Fruit fly (Drosophila melanogaster) whole organism, embryonic: Measurements from ENCODE around the gene FASN2.

ENCODE experiments used
- Antp ChIP-seq: fragments of 200-800 bp; sonication (Bioruptor generic); optimal IDR thresholded peaks from 3 replicates; lab custom pipeline; 2016; ENCODE audit warnings: missing biosample characterization, missing genetic modification characterization
- Atf6 ChIP-seq: fragments of 200-800 bp; sonication (Bioruptor generic); IDR thresholded peaks from 2 replicates; pipeline ENCODE4 v1.3.6; 2022; ENCODE audit warnings: missing biosample characterization, missing genetic modification characterization
- Bteb2 ChIP-seq: fragments of 200-800 bp; sonication (Bioruptor generic); optimal IDR thresholded peaks from 2 replicates; lab custom pipeline; 2016; ENCODE audit warnings: missing biosample characterization, missing genetic modification characterization
- CG12071 ChIP-seq: fragments of 200-800 bp; sonication (Bioruptor generic); optimal IDR thresholded peaks from 3 replicates; lab custom pipeline; 2018; ENCODE audit warnings: missing biosample characterization, mild to moderate bottlenecking, missing genetic modification characterization
- CG13296 ChIP-seq: fragments of 200-800 bp; sonication (Bioruptor generic); optimal IDR thresholded peaks from 3 replicates; lab custom pipeline; 2018; ENCODE audit warnings: missing biosample characterization, mild to moderate bottlenecking, missing genetic modification characterization
- CG13894 ChIP-seq: fragments of 200-800 bp; sonication (Bioruptor generic); optimal IDR thresholded peaks from 3 replicates; lab custom pipeline; 2018; ENCODE audit warnings: missing biosample characterization, mild to moderate bottlenecking, missing genetic modification characterization, moderate library complexity
- CG15269 ChIP-seq: fragments of 200-800 bp; sonication (Bioruptor generic); optimal IDR thresholded peaks from 2 replicates; lab custom pipeline; 2018; ENCODE audit warnings: missing biosample characterization, mild to moderate bottlenecking, missing genetic modification characterization, moderate library complexity
- CG17328 ChIP-seq: fragments of 200-800 bp; sonication (Bioruptor generic); IDR thresholded peaks from 2 replicates; pipeline ENCODE4 v1.3.6; 2022; ENCODE audit warnings: missing biosample characterization, missing genetic modification characterization
- CG17568 ChIP-seq: fragments of 200-800 bp; sonication (Bioruptor generic); optimal IDR thresholded peaks from 2 replicates; lab custom pipeline; 2018; ENCODE audit warnings: missing biosample characterization, mild to moderate bottlenecking, missing genetic modification characterization, moderate library complexity
- CG18599 ChIP-seq: fragments of 200-800 bp; sonication (Bioruptor generic); optimal IDR thresholded peaks from 3 replicates; lab custom pipeline; 2017; ENCODE audit warnings: missing biosample characterization, missing genetic modification characterization, mild to moderate bottlenecking, moderate library complexity, missing genetic modification reagents
- CG18619 ChIP-seq: fragments of 200-800 bp; sonication (Bioruptor generic); optimal IDR thresholded peaks from 3 replicates; lab custom pipeline; 2017; ENCODE audit warnings: missing biosample characterization, mild to moderate bottlenecking, missing genetic modification characterization
- CG31441 ChIP-seq: fragments of 200-800 bp; sonication (Bioruptor generic); IDR thresholded peaks from 2 replicates; pipeline ENCODE4 v1.3.6; 2022; ENCODE audit warnings: missing biosample characterization, missing genetic modification characterization
- CG32767 ChIP-seq: fragments of 200-800 bp; sonication (Bioruptor generic); IDR thresholded peaks from 2 replicates; pipeline ENCODE4 v1.3.6; 2022; ENCODE audit warnings: missing biosample characterization, missing genetic modification characterization
- CG6175 ChIP-seq: fragments of 200-800 bp; sonication (Bioruptor generic); IDR thresholded peaks from 3 replicates; pipeline ENCODE4 v1.3.6; 2022; ENCODE audit warnings: missing biosample characterization, missing genetic modification characterization
- CG6813 ChIP-seq: fragments of 200-800 bp; sonication (Bioruptor generic); optimal IDR thresholded peaks from 2 replicates; lab custom pipeline; 2017; ENCODE audit warnings: missing biosample characterization, missing genetic modification characterization, mild to moderate bottlenecking, moderate library complexity, missing genetic modification reagents
- CG9215 ChIP-seq: fragments of 200-800 bp; sonication (Bioruptor generic); IDR thresholded peaks from 2 replicates; pipeline ENCODE4 v1.3.6; 2022; ENCODE audit warnings: missing biosample characterization, missing genetic modification characterization
- CG9609 ChIP-seq: fragments of 200-800 bp; sonication (Bioruptor generic); optimal IDR thresholded peaks from 3 replicates; lab custom pipeline; 2016; ENCODE audit warnings: missing biosample characterization, missing genetic modification characterization
- CHES-1-like ChIP-seq: fragments of 200-800 bp; sonication (Bioruptor generic); optimal IDR thresholded peaks from 2 replicates; lab custom pipeline; 2016; ENCODE audit warnings: missing biosample characterization, missing genetic modification characterization
- Dad ChIP-seq: fragments of 200-800 bp; sonication (Bioruptor generic); optimal IDR thresholded peaks from 3 replicates; lab custom pipeline; 2016; ENCODE audit warnings: missing biosample characterization, missing genetic modification characterization
- Dbx ChIP-seq: fragments of 200-800 bp; sonication (Bioruptor generic); IDR thresholded peaks from 3 replicates; pipeline ENCODE4 v1.3.6; 2022; ENCODE audit warnings: missing biosample characterization, missing genetic modification characterization
- Drgx ChIP-seq: fragments of 200-800 bp; sonication (Bioruptor generic); IDR thresholded peaks from 2 replicates; pipeline ENCODE4 v1.3.6; 2022; ENCODE audit warnings: missing biosample characterization, missing genetic modification characterization
- Eip74EF ChIP-seq, 2 experiments: fragments of 200-800 bp in 1 of 2; fragments of >200 bp in 1 of 2; sonication (Bioruptor generic) in 1 of 2; optimal IDR thresholded peaks; 2 replicates each; lab custom pipeline; 2017 to 2019; ENCODE audit warnings: missing biosample characterization in 2 of 2, missing genetic modification characterization in 2 of 2, mild to moderate bottlenecking in 1 of 2, moderate library complexity in 1 of 2
- HHEX ChIP-seq: fragments of 200-800 bp; sonication (Bioruptor generic); optimal IDR thresholded peaks from 3 replicates; lab custom pipeline; 2017; ENCODE audit warnings: missing biosample characterization, mild to moderate bottlenecking, missing genetic modification characterization, missing genetic modification reagents
- Hmr ChIP-seq: fragments of 200-800 bp; sonication (Bioruptor generic); optimal IDR thresholded peaks from 3 replicates; lab custom pipeline; 2017; ENCODE audit warnings: mild to moderate bottlenecking, missing biosample characterization, missing genetic modification reagents, missing genetic modification characterization
- MBD-R2 ChIP-seq: fragments of 200-800 bp; sonication (Bioruptor generic); IDR thresholded peaks from 2 replicates; pipeline ENCODE4 v1.3.6; 2022; ENCODE audit warnings: missing biosample characterization, missing genetic modification characterization
- Myb ChIP-seq: fragments of 200-800 bp; sonication (Bioruptor generic); optimal IDR thresholded peaks from 2 replicates; lab custom pipeline; 2016; ENCODE audit warnings: missing biosample characterization, missing genetic modification characterization
- Oaz ChIP-seq: fragments of 200-800 bp; sonication (Bioruptor generic); IDR thresholded peaks from 2 replicates; pipeline ENCODE4 v1.3.6; 2022; ENCODE audit warnings: missing biosample characterization, missing genetic modification characterization
- Oli ChIP-seq: fragments of 200-800 bp; sonication (Bioruptor generic); optimal IDR thresholded peaks from 2 replicates; lab custom pipeline; 2018; ENCODE audit warnings: missing biosample characterization, mild to moderate bottlenecking, missing genetic modification characterization, moderate library complexity
- Sox100B ChIP-seq: fragments of 200-800 bp; sonication (Bioruptor generic); optimal IDR thresholded peaks from 3 replicates; lab custom pipeline; 2018; ENCODE audit warnings: missing biosample characterization, mild to moderate bottlenecking, missing genetic modification characterization
- Trl ChIP-seq, 3 experiments: fragments of >200 bp in 2 of 3; fragments of 200-800 bp in 1 of 3; sonication (Bioruptor generic) in 1 of 3; optimal IDR thresholded peaks; 2 replicates in 1 of 3; 3 replicates in 2 of 3; lab custom pipeline; 2016 to 2017; ENCODE audit warnings: missing biosample characterization in 1 of 3, missing genetic modification characterization in 1 of 3
- ash1 ChIP-seq: fragments of 200-800 bp; sonication (Bioruptor generic); optimal IDR thresholded peaks from 2 replicates; lab custom pipeline; 2018; ENCODE audit warnings: missing biosample characterization, mild to moderate bottlenecking, missing genetic modification characterization
- bbx ChIP-seq: fragments of 200-800 bp; sonication (Bioruptor generic); IDR thresholded peaks from 2 replicates; pipeline ENCODE4 v1.3.6; 2022; ENCODE audit warnings: missing biosample characterization, missing genetic modification characterization; ENCODE audit not compliant: partially characterized antibody
- caup ChIP-seq: fragments of 200-800 bp; sonication (Bioruptor generic); optimal IDR thresholded peaks from 3 replicates; lab custom pipeline; 2017; ENCODE audit warnings: missing biosample characterization, mild to moderate bottlenecking, missing genetic modification characterization, moderate library complexity; ENCODE audit not compliant: severe bottlenecking
- chinmo ChIP-seq: fragments of 200-800 bp; sonication (Bioruptor generic); IDR thresholded peaks from 4 replicates; pipeline ENCODE4 v1.3.6; 2022; ENCODE audit warnings: missing biosample characterization, missing genetic modification characterization; ENCODE audit not compliant: partially characterized antibody
- corto ChIP-seq: fragments of 200-800 bp; sonication (Bioruptor generic); optimal IDR thresholded peaks from 2 replicates; lab custom pipeline; 2016; ENCODE audit warnings: missing biosample characterization, mild to moderate bottlenecking, missing genetic modification characterization, moderate library complexity
- dati ChIP-seq: fragments of 200-800 bp; sonication (Bioruptor generic); IDR thresholded peaks from 2 replicates; pipeline ENCODE4 v1.3.6; 2022; ENCODE audit warnings: missing biosample characterization, missing genetic modification characterization
- jing ChIP-seq: fragments of 200-800 bp; sonication (Bioruptor generic); optimal IDR thresholded peaks from 2 replicates; lab custom pipeline; 2018; ENCODE audit warnings: missing biosample characterization, mild to moderate bottlenecking, missing genetic modification characterization
- mirr ChIP-seq: fragments of 200-800 bp; sonication (Bioruptor generic); optimal IDR thresholded peaks from 3 replicates; lab custom pipeline; 2018; ENCODE audit warnings: missing biosample characterization, mild to moderate bottlenecking, missing genetic modification characterization
- nerfin-1 ChIP-seq: fragments of 200-800 bp; sonication (Bioruptor generic); optimal IDR thresholded peaks from 3 replicates; lab custom pipeline; 2019; ENCODE audit warnings: missing biosample characterization, mild to moderate bottlenecking, missing genetic modification characterization, moderate library complexity
- ro ChIP-seq: fragments of 200-800 bp; sonication (Bioruptor generic); IDR thresholded peaks from 2 replicates; pipeline ENCODE4 v1.3.6; 2022; ENCODE audit warnings: missing biosample characterization, missing genetic modification characterization
- sens ChIP-seq: fragments of 200-800 bp; sonication (Bioruptor generic); peaks from one replicate; lab custom pipeline; 2016; ENCODE audit warnings: missing biosample characterization, missing genetic modification characterization
- so ChIP-seq: fragments of 200-800 bp; sonication (Bioruptor generic); IDR thresholded peaks from 3 replicates; pipeline ENCODE4 v1.3.6; 2022; ENCODE audit warnings: missing biosample characterization, missing genetic modification characterization
- sob ChIP-seq: fragments of 200-800 bp; sonication (Bioruptor generic); IDR thresholded peaks from 2 replicates; pipeline ENCODE4 v1.3.6; 2022; ENCODE audit warnings: missing biosample characterization, missing genetic modification characterization
- tna ChIP-seq: fragments of 200-800 bp; sonication (Bioruptor generic); IDR thresholded peaks from 2 replicates; pipeline ENCODE4 v1.3.6; 2022; ENCODE audit warnings: missing biosample characterization, missing genetic modification characterization; ENCODE audit not compliant: partially characterized antibody
- trem ChIP-seq: fragments of 200-800 bp; optimal IDR thresholded peaks from 3 replicates; lab custom pipeline; 2019; ENCODE audit warnings: missing biosample characterization, mild to moderate bottlenecking, missing genetic modification characterization, moderate library complexity
- tx ChIP-seq: fragments of 200-800 bp; sonication (Bioruptor generic); optimal IDR thresholded peaks from 2 replicates; lab custom pipeline; 2016; ENCODE audit warnings: missing biosample characterization, missing genetic modification characterization
- vvl ChIP-seq: fragments of 200-800 bp; sonication (Bioruptor generic); IDR thresholded peaks from 2 replicates; pipeline ENCODE4 v1.3.6; 2022; ENCODE audit warnings: missing biosample characterization, missing genetic modification characterization
- wek ChIP-seq: fragments of 200-800 bp; sonication (Bioruptor generic); optimal IDR thresholded peaks from 3 replicates; lab custom pipeline; 2018; ENCODE audit warnings: missing biosample characterization, mild to moderate bottlenecking, missing genetic modification characterization, moderate library complexity

Gene FASN2

dm6 chr2L:3056448-3056790 lies 12.7 kb downstream of the FASN2 start, which contains the start of gene FASN1 (continued):
- TF ChIP-seq Myb (GFP tag; lab: Kevin White, UChicago) (peak; percentile 31), tx (GFP tag; lab: Kevin White, UChicago) (no peak), vvl (no peak; the same call in none of the 2 replicates), CG6175 (0 out of 3 replicates have a peak, but pooled peaks have one; percentile 25), mirr (GFP tag; lab: Kevin White, UChicago) (peak; percentile 62), CG18599 (GFP tag; lab: Kevin White, UChicago) (no peak), dati (no peak), tna (GFP tag; lab: Robert Waterston, UW) (peak; percentile 45; the same call in 1 of the 2 replicates), MBD-R2 (GFP tag; lab: Robert Waterston, UW) (peak; percentile 31; the same call in 1 of the 2 replicates), Eip74EF (GFP tag; optimal IDR thresholded peaks at IDR 0.05; lab: Kevin White, UChicago) (no peak), CHES-1-like (no peak), CG6813 (GFP tag; lab: Kevin White, UChicago) (peak; percentile 46), CG18619 (GFP tag; lab: Kevin White, UChicago) (no peak), ash1 (GFP tag; lab: Kevin White, UChicago) (peak; percentile 7), Sox100B (GFP tag; lab: Kevin White, UChicago) (no peak), Hmr (GFP tag; lab: Kevin White, UChicago) (peak; percentile 30), CG12071 (GFP tag; lab: Kevin White, UChicago) (peak; percentile 65), nerfin-1 (peak; percentile 12), CG13296 (GFP tag; lab: Kevin White, UChicago) (peak; percentile 42), CG32767 (0 out of 2 replicates have a peak, but pooled peaks have one; percentile 11), CG31441 (GFP tag; lab: Robert Waterston, UW) (peak; percentile 5; the same call in 1 of the 2 replicates), Oli (tag; lab: Kevin White, UChicago) (no peak), CG17568 (GFP tag; lab: Kevin White, UChicago) (no peak), Dbx (GFP tag; lab: Robert Waterston, UW) (peak; percentile 67; the same call in 2 of the 3 replicates), Trl (optimal IDR thresholded peaks at IDR 0.05; lab: Kevin White, UChicago) (peak; percentile 63 to 70), Trl (GFP tag; optimal IDR thresholded peaks at IDR 0.05; lab: Kevin White, UChicago) (no peak), caup (peak; percentile 46), Atf6 (GFP tag; lab: Robert Waterston, UW) (peak; percentile 25; the same call in 1 of the 2 replicates), CG17328 (GFP tag; lab: Robert Waterston, UW) (no peak), Dad (GFP tag; lab: Kevin White, UChicago) (peak; percentile 0), Antp (GFP tag; lab: Kevin White, UChicago) (peak; percentile 10), CG15269 (peak; percentile 20), sob (0 out of 2 replicates have a peak, but pooled peaks have one; percentile 22), CG9215 (no peak), chinmo (GFP tag; lab: Robert Waterston, UW) (0 out of 4 replicates have a peak, but pooled peaks have one; percentile 60), ro (peak; percentile 2; the same call in 1 of the 2 replicates), wek (GFP tag; lab: Kevin White, UChicago) (peak; percentile 28), bbx (GFP tag; lab: Robert Waterston, UW) (peak; percentile 49; the same call in 1 of the 2 replicates), CG13894 (peak; percentile 2), HHEX (peak; percentile 14), CG9609 (GFP tag; lab: Kevin White, UChicago) (no peak), corto (GFP tag; lab: Kevin White, UChicago) (no peak), sens (GFP tag; lab: Kevin White, UChicago) (peak; percentile 43), Bteb2 (GFP tag; lab: Kevin White, UChicago) (no peak), jing (GFP tag; lab: Kevin White, UChicago) (no peak), trem (tag; lab: Kevin White, UChicago) (no peak), Drgx (GFP tag; lab: Robert Waterston, UW) (peak; percentile 36; the same call in 1 of the 2 replicates), Oaz (GFP tag; lab: Robert Waterston, UW) (no peak), so (0 out of 3 replicates have a peak, but pooled peaks have one; percentile 24)
